Fruit fly (Drosophila melanogaster): Measurements from ENCODE around the gene CG32473.

The CG32473 gene

dm6 chr3R:13305318-13305899, 3.0 kb downstream of the CG32473 start (continued):
- TF ChIP-seq fd3F (GFP tag; optimal IDR thresholded peaks at IDR 0.05): no peak
- no peak for TF ChIP-seq CG31388 (GFP tag; optimal IDR thresholded peaks at IDR 0.05)
- no peak for TF ChIP-seq CG9817 (tag; optimal IDR thresholded peaks at IDR 0.05)
- no peak for TF ChIP-seq lab (GFP tag; optimal IDR thresholded peaks at IDR 0.05)
- TF ChIP-seq CG14710 (tag; optimal IDR thresholded peaks at IDR 0.05): peak; percentile 87
- no peak for TF ChIP-seq btn (GFP tag; optimal IDR thresholded peaks at IDR 0.05)
- peak; percentile 64 for TF ChIP-seq CG7839 (tag; optimal IDR thresholded peaks at IDR 0.05)
- no peak for TF ChIP-seq Hr39 (optimal IDR thresholded peaks at IDR 0.05)
- TF ChIP-seq repo (GFP tag; optimal IDR thresholded peaks at IDR 0.05): no peak
- TF ChIP-seq Six4 (GFP tag; optimal IDR thresholded peaks at IDR 0.05): peak; percentile 33
- peak in 1 of 3 experiments; percentile 90 for TF ChIP-seq lola (GFP tag; optimal IDR thresholded peaks at IDR 0.05)
- TF ChIP-seq CG17361 (GFP tag; IDR thresholded peaks at IDR 0.05): peak; percentile 88; the same call in 2 of the 3 replicates
- TF ChIP-seq NC2β (GFP tag; optimal IDR thresholded peaks at IDR 0.05): no peak
- no peak for TF ChIP-seq CG2116 (GFP tag; optimal IDR thresholded peaks at IDR 0.05)
- peak; percentile 73 for TF ChIP-seq gsb-n (tag; optimal IDR thresholded peaks at IDR 0.05)
- TF ChIP-seq tna (GFP tag; IDR thresholded peaks at IDR 0.05; ENCODE audit: partially characterized antibody): no peak
- no peak for TF ChIP-seq H2.0 (GFP tag; IDR thresholded peaks at IDR 0.05)
- no peak for TF ChIP-seq CG15696 (tag; optimal IDR thresholded peaks at IDR 0.05)
- TF ChIP-seq CG15479 (GFP tag; optimal IDR thresholded peaks at IDR 0.05): no peak
- no peak for TF ChIP-seq CG2199 (GFP tag; IDR thresholded peaks at IDR 0.05)
- peak in 1 of 2 experiments; percentile 81 for TF ChIP-seq bsh (GFP tag; optimal IDR thresholded peaks at IDR 0.05)
- no peak for TF ChIP-seq Dbx (GFP tag; IDR thresholded peaks at IDR 0.05)
- TF ChIP-seq ems (GFP tag; optimal IDR thresholded peaks at IDR 0.05): no peak
- peak; percentile 14 for TF ChIP-seq tio (GFP tag; optimal IDR thresholded peaks at IDR 0.05)
- no peak for TF ChIP-seq HLHmδ (GFP tag; optimal IDR thresholded peaks at IDR 0.05)
- no peak for TF ChIP-seq Lim3 (GFP tag; IDR thresholded peaks at IDR 0.05)
- TF ChIP-seq Elba2 (GFP tag; optimal IDR thresholded peaks at IDR 0.05): no peak
- TF ChIP-seq CG4328 (GFP tag; optimal IDR thresholded peaks at IDR 0.05): no peak
- TF ChIP-seq Doc2 (GFP tag; IDR thresholded peaks at IDR 0.05): no peak
- TF ChIP-seq ato (GFP tag; IDR thresholded peaks at IDR 0.05; ENCODE audit: partially characterized antibody): no peak
- TF ChIP-seq zf30C (GFP tag; optimal IDR thresholded peaks at IDR 0.05): no peak
- TF ChIP-seq pfk (GFP tag; optimal IDR thresholded peaks at IDR 0.05): no peak
- TF ChIP-seq HmgZ (tag; optimal IDR thresholded peaks at IDR 0.05): no peak
- no peak for TF ChIP-seq CG7745 (tag; optimal IDR thresholded peaks at IDR 0.05)
- peak; percentile 55 for TF ChIP-seq CG2202 (tag; optimal IDR thresholded peaks at IDR 0.05)
- TF ChIP-seq CG34376 (GFP tag; optimal IDR thresholded peaks at IDR 0.05): no peak
- TF ChIP-seq maf-S (GFP tag; optimal IDR thresholded peaks at IDR 0.05): no peak
- TF ChIP-seq Ravus (GFP tag; IDR thresholded peaks at IDR 0.05): no peak
- TF ChIP-seq CG2875 (GFP tag; optimal IDR thresholded peaks at IDR 0.05): peak; percentile 48
- TF ChIP-seq lilli (GFP tag; optimal IDR thresholded peaks at IDR 0.05): no peak
- TF ChIP-seq CG2120 (GFP tag; optimal IDR thresholded peaks at IDR 0.05): no peak
- TF ChIP-seq trem (tag; optimal IDR thresholded peaks at IDR 0.05): peak; percentile 68
- TF ChIP-seq CG4424 (GFP tag; optimal IDR thresholded peaks at IDR 0.05): peak; percentile 69
- no peak for TF ChIP-seq CG11695 (GFP tag; IDR thresholded peaks at IDR 0.05)
- peak; percentile 30 for TF ChIP-seq CG1602 (GFP tag; optimal IDR thresholded peaks at IDR 0.05)
- no peak for TF ChIP-seq Bdp1 (GFP tag; optimal IDR thresholded peaks at IDR 0.05)
- no peak for TF ChIP-seq luna (GFP tag; optimal IDR thresholded peaks at IDR 0.05)
- TF ChIP-seq CG12744 (GFP tag; optimal IDR thresholded peaks at IDR 0.05): no peak
- no peak for TF ChIP-seq HHEX (GFP tag; optimal IDR thresholded peaks at IDR 0.05)
- TF ChIP-seq hb (GFP tag; IDR thresholded peaks at IDR 0.05; ENCODE audit: partially characterized antibody): no peak
